Worm (Caenorhabditis elegans) whole organism, L1 larva: ENCODE data around the gene F10D2.16.

Experiments used
- alr-1 ChIP-seq: fragments of 200-800 bp; sonication (Bioruptor generic); optimal IDR thresholded peaks from 2 replicates; lab custom pipeline; 2018; ENCODE audit warnings: borderline replicate concordance, mild to moderate bottlenecking, missing genetic modification characterization, missing compliant biosample characterization
- egl-13 ChIP-seq: sonication (generic microtip); optimal IDR thresholded peaks from 2 replicates; lab custom pipeline; 2016; ENCODE audit warnings: missing genotype, missing genetic modification reagents, missing genetic modification characterization, missing compliant biosample characterization
- mab-9 ChIP-seq: fragments of 200-800 bp; sonication (Bioruptor generic); IDR thresholded peaks from 2 replicates; pipeline ENCODE4 v1.3.6; 2022; ENCODE audit warnings: missing genetic modification reagents, missing genetic modification characterization, missing compliant biosample characterization
- nhr-77 ChIP-seq: fragments of 150-350 bp; optimal IDR thresholded peaks from 2 replicates; lab custom pipeline; 2014; ENCODE audit warnings: missing biosample characterization, missing genetic modification characterization
- skn-1 ChIP-seq: fragments of 150-350 bp; optimal IDR thresholded peaks from 2 replicates; lab custom pipeline; 2014; ENCODE audit warnings: missing biosample characterization, missing genetic modification characterization

F10D2.16 gene

ce11 chrV:7184549-7184948 lies 50.5 kb downstream of the F10D2.16 start, which contains the start of gene pitr-5:
TSS of gene pitr-5 (plus strand) at chrV:7184849.
- TF ChIP-seq nhr-77 (no peak), mab-9 (GFP tag; lab: Robert Waterston, UW) (no peak), egl-13 (tag; lab: Kevin White, UChicago) (no peak), alr-1 (tag; lab: Kevin White, UChicago) (no peak), skn-1 (tag; lab: Kevin White, UChicago) (no peak)
- TF ChIP-seq, all 84 proteins: peak for 0
